Fruit fly (Drosophila melanogaster) whole organism, adult: ENCODE results near the gene CG14984.

Source experiments
- CG11617 ChIP-seq: fragments of 200-800 bp; sonication (Bioruptor generic); optimal IDR thresholded peaks from 2 replicates; lab custom pipeline; 2017; ENCODE audit warnings: mild to moderate bottlenecking, missing biosample characterization, missing genetic modification reagents, missing genetic modification characterization
- CG12768 ChIP-seq: fragments of 200-800 bp; sonication (Bioruptor generic); optimal IDR thresholded peaks from 2 replicates; lab custom pipeline; 2017; ENCODE audit warnings: missing biosample characterization, missing genetic modification characterization, mild to moderate bottlenecking, moderate library complexity, missing genetic modification reagents
- CG14711 ChIP-seq: fragments of 200-800 bp; sonication (Bioruptor generic); optimal IDR thresholded peaks from 2 replicates; lab custom pipeline; 2018; ENCODE audit warnings: missing biosample characterization, mild to moderate bottlenecking, missing genetic modification characterization, moderate library complexity
- CG1620 ChIP-seq: fragments of 200-800 bp; sonication (Bioruptor generic); optimal IDR thresholded peaks from 2 replicates; lab custom pipeline; 2016; ENCODE audit warnings: missing biosample characterization, missing genetic modification characterization
- CG33017 ChIP-seq: fragments of 200-800 bp; sonication (Bioruptor generic); optimal IDR thresholded peaks from 2 replicates; lab custom pipeline; 2018; ENCODE audit warnings: missing biosample characterization, mild to moderate bottlenecking, missing genetic modification characterization, moderate library complexity
- CG5204 ChIP-seq: fragments of 200-800 bp; sonication (Bioruptor generic); optimal IDR thresholded peaks from 2 replicates; lab custom pipeline; 2016; ENCODE audit warnings: missing biosample characterization, missing genetic modification characterization
- CG7045 ChIP-seq: fragments of 200-800 bp; sonication (Bioruptor generic); optimal IDR thresholded peaks from 2 replicates; lab custom pipeline; 2017; ENCODE audit warnings: missing biosample characterization, mild to moderate bottlenecking, missing genetic modification characterization
- CG7101 ChIP-seq: fragments of 200-800 bp; sonication (Bioruptor generic); optimal IDR thresholded peaks from 2 replicates; lab custom pipeline; 2018; ENCODE audit warnings: missing biosample characterization, mild to moderate bottlenecking, missing genetic modification characterization, moderate library complexity
- Clk ChIP-seq: fragments of 200-800 bp; sonication (Bioruptor generic); optimal IDR thresholded peaks from 2 replicates; lab custom pipeline; 2017; ENCODE audit warnings: missing biosample characterization, missing genetic modification characterization
- Crg-1 ChIP-seq: fragments of 200-800 bp; sonication (Bioruptor generic); optimal IDR thresholded peaks from 2 replicates; lab custom pipeline; 2016; ENCODE audit warnings: missing biosample characterization, missing genetic modification characterization
- Hr96 ChIP-seq: fragments of 200-800 bp; sonication (Bioruptor generic); optimal IDR thresholded peaks from 2 replicates; lab custom pipeline; 2016; ENCODE audit warnings: missing biosample characterization, missing genetic modification characterization
- Mnt ChIP-seq: fragments of 200-800 bp; sonication (Bioruptor generic); optimal IDR thresholded peaks from 2 replicates; lab custom pipeline; 2016; ENCODE audit warnings: missing biosample characterization, mild to moderate bottlenecking, missing genetic modification characterization
- bab1 ChIP-seq: fragments of 200-800 bp; sonication (Bioruptor generic); optimal IDR thresholded peaks from 3 replicates; lab custom pipeline; 2019; ENCODE audit warnings: missing biosample characterization, mild to moderate bottlenecking, missing genetic modification characterization, moderate library complexity
- cic ChIP-seq: fragments of 200-800 bp; sonication (Bioruptor generic); optimal IDR thresholded peaks from 2 replicates; lab custom pipeline; 2017; ENCODE audit warnings: missing biosample characterization, mild to moderate bottlenecking, missing genetic modification characterization, moderate library complexity
- cnc ChIP-seq, 2 experiments: fragments of >200 bp; optimal IDR thresholded peaks; 2 replicates each; lab custom pipeline; 2017
- kay ChIP-seq: fragments of 200-800 bp; sonication (Bioruptor generic); peaks from one replicate; lab custom pipeline; 2016; ENCODE audit warnings: missing biosample characterization, missing genetic modification characterization, borderline replicate concordance
- ovo ChIP-seq: fragments of 200-800 bp; sonication (Bioruptor generic); optimal IDR thresholded peaks from 2 replicates; lab custom pipeline; 2016; ENCODE audit warnings: missing biosample characterization, missing genetic modification characterization
- pad ChIP-seq: fragments of 200-800 bp; sonication (Bioruptor generic); optimal IDR thresholded peaks from 3 replicates; lab custom pipeline; 2017; ENCODE audit warnings: missing biosample characterization, missing genetic modification characterization, mild to moderate bottlenecking, moderate library complexity, missing genetic modification reagents
- tj ChIP-seq: fragments of 200-800 bp; sonication (Bioruptor generic); optimal IDR thresholded peaks from 3 replicates; lab custom pipeline; 2017; ENCODE audit warnings: missing biosample characterization, mild to moderate bottlenecking, missing genetic modification characterization, moderate library complexity
- toe ChIP-seq: fragments of 200-800 bp; sonication (Bioruptor generic); optimal IDR thresholded peaks from 2 replicates; lab custom pipeline; 2016; ENCODE audit warnings: missing biosample characterization, missing genetic modification characterization

Gene CG14984

DNA sequence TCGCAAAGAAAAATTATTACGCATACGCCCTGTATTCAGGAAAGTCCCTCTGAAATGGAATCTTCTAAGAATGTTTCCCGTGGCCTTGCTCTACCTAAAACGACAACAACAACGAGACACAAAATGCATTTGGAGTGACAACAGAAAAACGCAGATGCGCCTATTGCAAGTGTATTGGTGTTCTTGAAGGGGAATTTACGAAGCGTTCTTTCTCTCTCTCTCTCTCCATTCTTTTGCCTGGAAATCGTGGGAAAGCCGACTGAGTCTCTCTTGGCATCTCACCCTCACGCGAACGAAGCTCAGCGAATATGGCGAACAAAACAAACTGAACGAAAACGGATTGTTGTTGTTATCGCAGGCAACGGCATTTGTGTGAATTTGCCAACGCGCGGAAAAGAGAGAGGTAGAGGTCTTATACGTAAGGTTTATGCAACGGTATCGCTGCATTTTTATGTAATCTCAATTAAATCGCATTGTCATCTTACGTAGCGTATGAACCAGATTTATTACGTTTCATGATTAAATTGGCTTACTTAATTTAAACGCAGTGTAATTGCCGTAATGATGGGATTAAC is 26.1 kb downstream of the CG14984 start:
- no peak for TF ChIP-seq CG12768 (GFP tag; lab: Kevin White, UChicago)
- peak; percentile 44 for TF ChIP-seq cic (GFP tag; lab: Kevin White, UChicago)
- no peak for TF ChIP-seq Clk (GFP tag; lab: Kevin White, UChicago)
- no peak for TF ChIP-seq CG7101
- no peak for TF ChIP-seq CG1620 (GFP tag; lab: Kevin White, UChicago)
- no peak for TF ChIP-seq toe
- TF ChIP-seq CG11617 (GFP tag; lab: Kevin White, UChicago) = no peak
- TF ChIP-seq pad (GFP tag; lab: Kevin White, UChicago) = peak; percentile 92
- no peak for TF ChIP-seq Hr96 (GFP tag; lab: Kevin White, UChicago)
- TF ChIP-seq cnc (optimal IDR thresholded peaks at IDR 0.05; lab: Kevin White, UChicago) = peak in 1 of 2 experiments; percentile 65
- TF ChIP-seq Crg-1 (GFP tag; lab: Kevin White, UChicago) = no peak
- TF ChIP-seq Mnt (GFP tag; lab: Kevin White, UChicago) = peak; percentile 10
- TF ChIP-seq bab1 (GFP tag; lab: Kevin White, UChicago) = no peak
- TF ChIP-seq ovo (GFP tag; lab: Kevin White, UChicago) = peak; percentile 34
- no peak for TF ChIP-seq CG7045 (GFP tag; lab: Kevin White, UChicago)
- no peak for TF ChIP-seq CG14711 (tag; lab: Kevin White, UChicago)
- no peak for TF ChIP-seq CG33017 (tag; lab: Kevin White, UChicago)
- no peak for TF ChIP-seq CG5204 (GFP tag; lab: Kevin White, UChicago)
- no peak for TF ChIP-seq kay (GFP tag; lab: Kevin White, UChicago)
- TF ChIP-seq tj = peak; percentile 54

dm6 chr3L:3925487-3925886 is 26.9 kb downstream of the CG14984 start:
- TF ChIP-seq cic (GFP tag; lab: Kevin White, UChicago) (peak; percentile 93), CG1620 (GFP tag; lab: Kevin White, UChicago) (no peak), kay (GFP tag; lab: Kevin White, UChicago) (peak; percentile 42), ovo (GFP tag; lab: Kevin White, UChicago) (peak; percentile 78), Mnt (GFP tag; lab: Kevin White, UChicago) (peak; percentile 42), CG11617 (GFP tag; lab: Kevin White, UChicago) (no peak), CG12768 (GFP tag; lab: Kevin White, UChicago) (peak; percentile 38)

- no peak for TF ChIP-seq CG33017 (tag; lab: Kevin White, UChicago)
- TF ChIP-seq ovo (GFP tag; lab: Kevin White, UChicago) = no peak
- no peak for TF ChIP-seq cnc (optimal IDR thresholded peaks at IDR 0.05; lab: Kevin White, UChicago)
- no peak for TF ChIP-seq bab1 (GFP tag; lab: Kevin White, UChicago)
- TF ChIP-seq Clk (GFP tag; lab: Kevin White, UChicago) = no peak
- TF ChIP-seq kay (GFP tag; lab: Kevin White, UChicago) = peak; percentile 34
- peak; percentile 3 for TF ChIP-seq tj
- no peak for TF ChIP-seq Hr96 (GFP tag; lab: Kevin White, UChicago)
- TF ChIP-seq CG1620 (GFP tag; lab: Kevin White, UChicago) = no peak
- peak; percentile 59 for TF ChIP-seq cic (GFP tag; lab: Kevin White, UChicago)
- no peak for TF ChIP-seq CG5204 (GFP tag; lab: Kevin White, UChicago)
- peak; percentile 46 for TF ChIP-seq CG12768 (GFP tag; lab: Kevin White, UChicago)
- TF ChIP-seq pad (GFP tag; lab: Kevin White, UChicago) = no peak
Measured at dm6 chr3L:3923631-3924274, 28.6 kb downstream of the CG14984 start.

DNA sequence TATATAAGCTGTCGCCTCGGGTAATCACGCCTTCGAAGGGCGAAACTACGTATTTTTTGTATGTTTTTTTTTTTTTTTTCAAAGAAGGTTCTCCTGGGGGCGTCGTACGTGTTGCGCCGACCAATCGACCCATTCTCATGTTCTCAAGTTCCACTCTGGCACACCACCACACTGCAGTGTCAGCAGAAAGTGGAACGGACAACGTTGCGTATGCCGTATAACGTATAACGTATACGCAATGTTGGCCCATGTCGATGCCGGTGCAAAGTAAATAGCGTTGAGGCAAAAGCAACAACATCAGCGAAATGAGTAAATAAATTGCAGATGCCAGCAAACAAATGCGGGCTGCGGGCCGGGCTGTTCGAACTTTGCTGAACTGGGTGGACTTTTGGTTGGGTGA is 40.2 kb downstream of the CG14984 start:
- TF ChIP-seq toe (no peak), tj (peak; percentile 48), kay (GFP tag; lab: Kevin White, UChicago) (no peak)

- TF ChIP-seq tj = no peak
- no peak for TF ChIP-seq ovo (GFP tag; lab: Kevin White, UChicago)
- no peak for TF ChIP-seq cnc (optimal IDR thresholded peaks at IDR 0.05; lab: Kevin White, UChicago)
- no peak for TF ChIP-seq CG7045 (GFP tag; lab: Kevin White, UChicago)
- no peak for TF ChIP-seq Mnt (GFP tag; lab: Kevin White, UChicago)
- TF ChIP-seq Hr96 (GFP tag; lab: Kevin White, UChicago) = no peak
- no peak for TF ChIP-seq bab1 (GFP tag; lab: Kevin White, UChicago)
- TF ChIP-seq toe = no peak
- TF ChIP-seq CG12768 (GFP tag; lab: Kevin White, UChicago) = no peak
- TF ChIP-seq CG5204 (GFP tag; lab: Kevin White, UChicago) = no peak
- no peak for TF ChIP-seq CG11617 (GFP tag; lab: Kevin White, UChicago)
- no peak for TF ChIP-seq kay (GFP tag; lab: Kevin White, UChicago)
- TF ChIP-seq Crg-1 (GFP tag; lab: Kevin White, UChicago) = no peak
- TF ChIP-seq CG1620 (GFP tag; lab: Kevin White, UChicago) = no peak
- TF ChIP-seq cic (GFP tag; lab: Kevin White, UChicago) = no peak
- no peak for TF ChIP-seq CG33017 (tag; lab: Kevin White, UChicago)
- no peak for TF ChIP-seq Clk (GFP tag; lab: Kevin White, UChicago)
- TF ChIP-seq pad (GFP tag; lab: Kevin White, UChicago) = no peak
Measured at dm6 chr3L:3909831-3910230, 42.5 kb downstream of the CG14984 start, which contains the start of gene mge. Gene mge (minus strand): TSS chr3L:3909931.
